Fruit fly (Drosophila melanogaster): Measurements from ENCODE around the gene CG14662.
A peak's percentile ranks its signal among the peaks of the same experiment; 100 is the strongest.

CG14662 gene

dm6 chr3R:5028053-5028729, 44.2 kb upstream of the CG14662 start (continued):
- peak; percentile 3 for TF ChIP-seq D19A (tag; optimal IDR thresholded peaks at IDR 0.05)
- TF ChIP-seq crol (GFP tag; IDR thresholded peaks at IDR 0.05) = peak; percentile 68
- TF ChIP-seq Blimp-1 (GFP tag; optimal IDR thresholded peaks at IDR 0.05) = peak; percentile 87
- TF ChIP-seq nerfin-2 (GFP tag; IDR thresholded peaks at IDR 0.05; ENCODE audit: partially characterized antibody) = no peak

dm6 chr3R:5027545-5027944, 43.5 kb upstream of the CG14662 start:
- TF ChIP-seq NC2β (GFP tag; optimal IDR thresholded peaks at IDR 0.05) = no peak
- TF ChIP-seq CG8281 (tag; optimal IDR thresholded peaks at IDR 0.05) = peak; percentile 93
- no peak for TF ChIP-seq CG7928 (GFP tag; optimal IDR thresholded peaks at IDR 0.05)
- TF ChIP-seq Jarid2 (GFP tag; optimal IDR thresholded peaks at IDR 0.05) = no peak
- 0 out of 3 replicates have a peak, but pooled peaks have one; percentile 24 for TF ChIP-seq zfh1 (GFP tag; IDR thresholded peaks at IDR 0.05)
- TF ChIP-seq CkIIα-i1 (GFP tag; IDR thresholded peaks at IDR 0.05) = no peak
- TF ChIP-seq CG7963 (GFP tag; IDR thresholded peaks at IDR 0.05; ENCODE audit: partially characterized antibody) = no peak

DNA sequence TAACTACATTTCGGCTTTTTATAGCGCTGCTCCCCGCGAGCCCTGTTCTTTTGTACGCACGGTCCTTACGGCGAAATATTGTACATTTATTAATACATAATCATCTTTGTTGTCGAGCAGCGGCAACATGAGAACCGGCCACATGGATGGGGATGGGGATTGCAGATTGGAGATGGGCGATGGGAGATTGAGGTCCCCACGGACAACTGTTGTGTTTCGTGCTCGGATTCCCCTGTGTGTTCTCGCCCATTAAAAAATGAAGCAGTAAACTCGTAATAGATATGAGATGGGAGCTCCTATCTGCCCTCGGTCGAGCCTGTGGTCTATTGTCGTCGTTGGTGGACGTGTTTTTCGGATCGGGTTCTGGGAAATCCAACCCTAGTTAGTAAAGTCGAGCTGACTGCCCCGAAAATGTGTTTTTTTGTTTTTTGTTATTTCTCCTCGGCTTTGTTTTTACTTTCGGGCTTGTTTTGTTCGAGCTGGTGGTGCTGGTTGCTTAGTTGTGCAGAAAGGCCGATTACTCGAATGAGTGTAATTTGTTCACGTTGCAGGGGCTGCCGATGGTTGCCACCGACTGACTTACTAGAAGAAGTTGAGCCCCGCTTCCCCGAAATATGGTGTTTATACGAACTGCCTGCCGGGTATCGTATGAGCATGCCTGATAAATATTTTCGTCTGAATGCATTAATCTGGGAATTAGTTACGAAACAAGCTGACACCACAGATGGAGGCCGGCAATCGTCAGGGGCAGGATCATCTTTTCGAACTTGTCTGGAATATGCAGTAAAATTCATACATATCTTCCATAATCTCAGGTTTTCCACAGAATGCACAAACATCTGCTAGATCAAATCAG, 41.6 kb upstream of the CG14662 start:
- TF ChIP-seq CG6254 (GFP tag; optimal IDR thresholded peaks at IDR 0.05) (peak; percentile 26), CG18599 (GFP tag; optimal IDR thresholded peaks at IDR 0.05) (peak; percentile 19), oc (tag; optimal IDR thresholded peaks at IDR 0.05) (peak; percentile 27), Taf1 (GFP tag; IDR thresholded peaks at IDR 0.05) (no peak), fd3F (GFP tag; optimal IDR thresholded peaks at IDR 0.05) (no peak), Med (GFP tag) (peak; percentile 69), lbe (GFP tag; optimal IDR thresholded peaks at IDR 0.05) (no peak), CG4424 (GFP tag; optimal IDR thresholded peaks at IDR 0.05) (no peak), twi (tag; optimal IDR thresholded peaks at IDR 0.05) (peak; percentile 22), GATAe (GFP tag; conservative IDR thresholded peaks at IDR 0.05) (no peak), trh (GFP tag; optimal IDR thresholded peaks at IDR 0.05) (no peak), Awh (GFP tag; IDR thresholded peaks at IDR 0.05) (no peak), pros (GFP tag; optimal IDR thresholded peaks at IDR 0.05) (peak; percentile 26), CG5180 (GFP tag; optimal IDR thresholded peaks at IDR 0.05) (no peak), sim (GFP tag; IDR thresholded peaks at IDR 0.05) (no peak), bigmax (GFP tag; optimal IDR thresholded peaks at IDR 0.05) (no peak), ap (GFP tag; IDR thresholded peaks at IDR 0.05) (no peak), Lpt (GFP tag; optimal IDR thresholded peaks at IDR 0.05) (no peak), Deaf1 (tag; optimal IDR thresholded peaks at IDR 0.05) (peak; percentile 31), Max (GFP tag; optimal IDR thresholded peaks at IDR 0.05) (no peak), esg (GFP tag; conservative IDR thresholded peaks at IDR 0.05) (no peak), p53 (GFP tag; optimal IDR thresholded peaks at IDR 0.05) (no peak), CG31441 (GFP tag; IDR thresholded peaks at IDR 0.05) (no peak), CG3726 (GFP tag; IDR thresholded peaks at IDR 0.05) (no peak), CG13894 (tag; optimal IDR thresholded peaks at IDR 0.05) (peak; percentile 81), CG6683 (GFP tag; optimal IDR thresholded peaks at IDR 0.05) (no peak), CG1602 (GFP tag; optimal IDR thresholded peaks at IDR 0.05) (no peak), CG2199 (GFP tag; IDR thresholded peaks at IDR 0.05) (peak; percentile 83), YL-1 (GFP tag; optimal IDR thresholded peaks at IDR 0.05) (no peak), grn (GFP tag; optimal IDR thresholded peaks at IDR 0.05) (peak; percentile 91), Oaz (GFP tag; IDR thresholded peaks at IDR 0.05) (no peak), NC2α (GFP tag; optimal IDR thresholded peaks at IDR 0.05) (no peak), CG11093 (GFP tag; IDR thresholded peaks at IDR 0.05) (0 out of 3 replicates have a peak, but pooled peaks have one; percentile 36), CG2712 (tag; optimal IDR thresholded peaks at IDR 0.05) (no peak)
